Worm (Caenorhabditis elegans) whole organism, young adult: ENCODE results near the gene coa-3.

Experiments used
- B0019.2 ChIP-seq: fragments of 200-800 bp; sonication (Bioruptor generic); conservative IDR thresholded peaks from 2 replicates; pipeline ENCODE4 v1.3.6; 2022; ENCODE audit warnings: missing genetic modification reagents, missing genetic modification characterization, missing compliant biosample characterization
- B0261.1 ChIP-seq: sonication (generic microtip); optimal IDR thresholded peaks from 2 replicates; lab custom pipeline; 2016; ENCODE audit warnings: mild to moderate bottlenecking, missing genetic modification characterization, moderate library complexity, missing compliant biosample characterization
- C06A6.2 ChIP-seq: fragments of 200-800 bp; sonication (Bioruptor generic); conservative IDR thresholded peaks from 2 replicates; pipeline ENCODE4 v1.3.6; 2022; ENCODE audit warnings: missing genetic modification characterization, missing compliant biosample characterization
- C17E4.6 ChIP-seq: fragments of 200-800 bp; sonication (Bioruptor generic); IDR thresholded peaks from 2 replicates; pipeline ENCODE4 v1.3.6; 2022; ENCODE audit warnings: missing genetic modification reagents, missing genetic modification characterization, missing compliant biosample characterization
- F23B12.7 ChIP-seq: sonication (generic microtip); optimal IDR thresholded peaks from 2 replicates; lab custom pipeline; 2017; ENCODE audit warnings: missing genetic modification characterization, mild to moderate bottlenecking, missing compliant biosample characterization, antibody characterized with exemption, moderate library complexity; ENCODE audit not compliant: insufficient read depth
- F33H1.4 ChIP-seq: fragments of 200-800 bp; sonication (Bioruptor generic); IDR thresholded peaks from 2 replicates; pipeline ENCODE4 v1.3.6; 2022; ENCODE audit warnings: missing genetic modification reagents, missing genetic modification characterization, missing compliant biosample characterization
- Y53F4B.3 ChIP-seq: fragments of 200-800 bp; sonication (Bioruptor generic); IDR thresholded peaks from 2 replicates; pipeline ENCODE4 v1.3.6; 2022; ENCODE audit warnings: missing genetic modification reagents, missing genetic modification characterization, missing compliant biosample characterization
- akir-1 ChIP-seq: fragments of 200-800 bp; sonication (Bioruptor generic); optimal IDR thresholded peaks from 2 replicates; lab custom pipeline; 2018; ENCODE audit warnings: mild to moderate bottlenecking, missing genetic modification characterization, moderate library complexity, missing compliant biosample characterization
- atf-7 ChIP-seq: sonication (generic microtip); optimal IDR thresholded peaks from 2 replicates; lab custom pipeline; 2017; ENCODE audit warnings: mild to moderate bottlenecking, missing genetic modification characterization, missing compliant biosample characterization
- athp-1 ChIP-seq: sonication (generic microtip); optimal IDR thresholded peaks from 2 replicates; lab custom pipeline; 2017; ENCODE audit warnings: mild to moderate bottlenecking, missing genetic modification characterization, missing compliant biosample characterization
- attf-3 ChIP-seq: fragments of 200-800 bp; sonication (Bioruptor generic); conservative IDR thresholded peaks from 2 replicates; pipeline ENCODE4 v1.3.6; 2022; ENCODE audit warnings: missing genetic modification reagents, missing genetic modification characterization, missing compliant biosample characterization
- attf-5 ChIP-seq: fragments of 200-800 bp; sonication (Bioruptor generic); optimal IDR thresholded peaks from 2 replicates; lab custom pipeline; 2018; ENCODE audit warnings: mild to moderate bottlenecking, missing genetic modification characterization, missing compliant biosample characterization
- attf-6 ChIP-seq: fragments of 200-800 bp; sonication (Bioruptor generic); IDR thresholded peaks from 2 replicates; pipeline ENCODE4 v1.3.6; 2022; ENCODE audit warnings: missing genetic modification reagents, missing genetic modification characterization, missing compliant biosample characterization
- bed-1 ChIP-seq: fragments of 200-800 bp; sonication (Bioruptor generic); IDR thresholded peaks from 2 replicates; pipeline ENCODE4 v1.3.6; 2022; ENCODE audit warnings: missing genetic modification reagents, missing genetic modification characterization, missing compliant biosample characterization
- ceh-100 ChIP-seq: fragments of 200-800 bp; sonication (Bioruptor generic); IDR thresholded peaks from 2 replicates; pipeline ENCODE4 v1.3.6; 2022; ENCODE audit warnings: missing genetic modification reagents, missing genetic modification characterization, missing compliant biosample characterization
- ceh-40 ChIP-seq: fragments of 200-800 bp; sonication (Bioruptor generic); IDR thresholded peaks from 2 replicates; pipeline ENCODE4 v1.3.6; 2022; ENCODE audit warnings: missing genetic modification characterization, missing compliant biosample characterization
- ceh-58 ChIP-seq: fragments of 200-800 bp; sonication (Bioruptor generic); IDR thresholded peaks from 2 replicates; pipeline ENCODE4 v1.3.6; 2022; ENCODE audit warnings: missing genetic modification characterization, missing compliant biosample characterization
- ceh-79 ChIP-seq: sonication (generic microtip); optimal IDR thresholded peaks from 2 replicates; lab custom pipeline; 2017; ENCODE audit warnings: mild to moderate bottlenecking, missing genetic modification characterization, missing compliant biosample characterization
- ceh-91 ChIP-seq: fragments of 200-800 bp; sonication (Bioruptor generic); IDR thresholded peaks from 2 replicates; pipeline ENCODE4 v1.3.6; 2022; ENCODE audit warnings: missing genetic modification reagents, missing genetic modification characterization, missing compliant biosample characterization
- chd-7 ChIP-seq: sonication (generic microtip); optimal IDR thresholded peaks from 2 replicates; lab custom pipeline; 2016; ENCODE audit warnings: mild to moderate bottlenecking, missing genetic modification characterization, moderate library complexity, missing compliant biosample characterization
- die-1 ChIP-seq: sonication (generic microtip); optimal IDR thresholded peaks from 2 replicates; lab custom pipeline; 2016; ENCODE audit warnings: missing genotype, mild to moderate bottlenecking, missing genetic modification characterization, missing compliant biosample characterization
- dox-1 ChIP-seq: fragments of 200-800 bp; sonication (Bioruptor generic); IDR thresholded peaks from 2 replicates; pipeline ENCODE4 v1.3.6; 2022; ENCODE audit warnings: missing genetic modification reagents, missing genetic modification characterization, missing compliant biosample characterization
- dpff-1 ChIP-seq: sonication (generic microtip); optimal IDR thresholded peaks from 2 replicates; lab custom pipeline; 2017; ENCODE audit warnings: mild to moderate bottlenecking, missing genetic modification characterization, missing compliant biosample characterization
- dpl-1 ChIP-seq: fragments of 150-350 bp; optimal IDR thresholded peaks from 2 replicates; lab custom pipeline; 2014; ENCODE audit warnings: missing biosample characterization, missing genetic modification reagents, missing genetic modification characterization
- efl-1 ChIP-seq: fragments of 150-350 bp; optimal IDR thresholded peaks from 2 replicates; lab custom pipeline; 2014; ENCODE audit warnings: missing biosample characterization, missing genetic modification reagents, missing genetic modification characterization
- ekl-4 ChIP-seq: fragments of 200-800 bp; sonication (Bioruptor generic); IDR thresholded peaks from 2 replicates; pipeline ENCODE4 v1.3.6; 2022; ENCODE audit warnings: missing genetic modification reagents, missing genetic modification characterization, missing compliant biosample characterization
- fkh-3 ChIP-seq: sonication (generic microtip); optimal IDR thresholded peaks from 2 replicates; lab custom pipeline; 2016; ENCODE audit warnings: mild to moderate bottlenecking, missing genetic modification characterization, missing compliant biosample characterization
- hlh-12 ChIP-seq: sonication (generic microtip); optimal IDR thresholded peaks from 2 replicates; lab custom pipeline; 2016; ENCODE audit warnings: missing genetic modification characterization, missing compliant biosample characterization
- hlh-26 ChIP-seq: fragments of 200-800 bp; sonication (Bioruptor generic); conservative IDR thresholded peaks from 2 replicates; pipeline ENCODE4 v1.3.6; 2022; ENCODE audit warnings: missing genetic modification reagents, missing genetic modification characterization, missing compliant biosample characterization
- hmg-1.2 ChIP-seq: fragments of 200-800 bp; sonication (Bioruptor generic); IDR thresholded peaks from 2 replicates; pipeline ENCODE4 v1.3.6; 2022; ENCODE audit warnings: missing genetic modification reagents, missing genetic modification characterization, missing compliant biosample characterization
- hrde-1 ChIP-seq: sonication (generic microtip); optimal IDR thresholded peaks from 2 replicates; lab custom pipeline; 2016; ENCODE audit warnings: missing genetic modification characterization, mild to moderate bottlenecking, missing compliant biosample characterization, moderate library complexity, missing genotype, missing genetic modification reagents, borderline replicate concordance
- let-607 ChIP-seq, 2 experiments: fragments of 200-800 bp in 1 of 2; sonication (Bioruptor generic) in 1 of 2; sonication (generic microtip) in 1 of 2; optimal IDR thresholded peaks; 2 replicates each; lab custom pipeline; 2016 to 2018; ENCODE audit warnings: mild to moderate bottlenecking in 2 of 2, missing compliant biosample characterization in 2 of 2, missing genetic modification characterization in 2 of 2, moderate library complexity in 2 of 2, missing genotype in 1 of 2
- lin-26 ChIP-seq: fragments of 200-800 bp; sonication (Bioruptor generic); IDR thresholded peaks from 2 replicates; pipeline ENCODE4 v1.3.6; 2022; ENCODE audit warnings: missing genetic modification reagents, missing genetic modification characterization, missing compliant biosample characterization
- lin-35 ChIP-seq, 3 experiments: fragments of 150-350 bp in 2 of 3; sonication (generic microtip) in 1 of 3; optimal IDR thresholded peaks; 2 replicates each; lab custom pipeline; 2014 to 2018; ENCODE audit warnings: missing biosample characterization in 3 of 3, missing genetic modification characterization in 3 of 3, missing genetic modification reagents in 3 of 3
- lin-40 ChIP-seq: sonication (generic microtip); optimal IDR thresholded peaks from 2 replicates; lab custom pipeline; 2016; ENCODE audit warnings: missing genetic modification characterization, mild to moderate bottlenecking, missing compliant biosample characterization, missing genotype, missing genetic modification reagents
- madf-10 ChIP-seq: sonication (generic microtip); optimal IDR thresholded peaks from 2 replicates; lab custom pipeline; 2016; ENCODE audit warnings: mild to moderate bottlenecking, missing genetic modification characterization, missing compliant biosample characterization
- madf-8 ChIP-seq: fragments of 200-800 bp; sonication (Bioruptor generic); conservative IDR thresholded peaks from 2 replicates; pipeline ENCODE4 v1.3.6; 2022; ENCODE audit warnings: missing genetic modification reagents, missing genetic modification characterization, missing compliant biosample characterization
- mcd-1 ChIP-seq: fragments of 200-800 bp; sonication (Bioruptor generic); IDR thresholded peaks from 2 replicates; pipeline ENCODE4 v1.3.6; 2022; ENCODE audit warnings: missing genetic modification reagents, missing genetic modification characterization, missing compliant biosample characterization
- mes-4 ChIP-seq: sonication (generic microtip); optimal IDR thresholded peaks from 2 replicates; lab custom pipeline; 2016; ENCODE audit warnings: missing genotype, missing genetic modification characterization, missing compliant biosample characterization
- nhr-120 ChIP-seq: fragments of 200-800 bp; sonication (Bioruptor generic); IDR thresholded peaks from 2 replicates; pipeline ENCODE4 v1.3.6; 2022; ENCODE audit warnings: missing genetic modification characterization, missing compliant biosample characterization
- nhr-27 ChIP-seq: fragments of 200-800 bp; sonication (Bioruptor generic); optimal IDR thresholded peaks from 2 replicates; lab custom pipeline; 2018; ENCODE audit warnings: mild to moderate bottlenecking, missing genetic modification characterization, moderate library complexity, missing compliant biosample characterization
- nhr-80 ChIP-seq: sonication (generic microtip); optimal IDR thresholded peaks from 2 replicates; lab custom pipeline; 2016; ENCODE audit warnings: missing genetic modification characterization, missing compliant biosample characterization
- pbrm-1 ChIP-seq: fragments of 200-800 bp; sonication (Bioruptor generic); IDR thresholded peaks from 2 replicates; pipeline ENCODE4 v1.3.6; 2022; ENCODE audit warnings: missing genetic modification reagents, missing genetic modification characterization, missing compliant biosample characterization
- rcor-1 ChIP-seq: fragments of 200-800 bp; sonication (Bioruptor generic); IDR thresholded peaks from 2 replicates; pipeline ENCODE4 v1.3.6; 2022; ENCODE audit warnings: missing genetic modification reagents, missing genetic modification characterization, missing compliant biosample characterization
- unc-130 ChIP-seq: sonication (generic microtip); optimal IDR thresholded peaks from 2 replicates; lab custom pipeline; 2016; ENCODE audit warnings: missing genetic modification reagents, missing genetic modification characterization, missing compliant biosample characterization
- ztf-22 ChIP-seq: fragments of 200-800 bp; sonication (Bioruptor generic); optimal IDR thresholded peaks from 2 replicates; lab custom pipeline; 2018; ENCODE audit warnings: mild to moderate bottlenecking, missing genetic modification characterization, moderate library complexity, missing compliant biosample characterization
- ztf-25 ChIP-seq: fragments of 200-800 bp; sonication (Bioruptor generic); IDR thresholded peaks from 2 replicates; pipeline ENCODE4 v1.3.6; 2022; ENCODE audit warnings: missing genetic modification reagents, missing genetic modification characterization, missing compliant biosample characterization
- ztf-26 ChIP-seq: sonication (generic microtip); optimal IDR thresholded peaks from 2 replicates; lab custom pipeline; 2017; ENCODE audit warnings: missing genetic modification characterization, missing compliant biosample characterization
- ztf-28 ChIP-seq: fragments of 200-800 bp; sonication (Bioruptor generic); IDR thresholded peaks from 2 replicates; pipeline ENCODE4 v1.3.6; 2022; ENCODE audit warnings: missing genetic modification reagents, missing genetic modification characterization, missing compliant biosample characterization
- ztf-3 ChIP-seq: fragments of 200-800 bp; sonication (Bioruptor generic); optimal IDR thresholded peaks from 2 replicates; lab custom pipeline; 2018; ENCODE audit warnings: mild to moderate bottlenecking, missing genetic modification characterization, missing compliant biosample characterization

Gene coa-3

ce11 chrII:4604680-4605079, 2.2 kb upstream of the coa-3 start:
- TF ChIP-seq hlh-26 (GFP tag; lab: Robert Waterston, UW) (no peak), atf-7 (no peak), ztf-3 (GFP tag; lab: Kevin White, UChicago) (no peak), mes-4 (tag; lab: Kevin White, UChicago) (no peak), ceh-58 (GFP tag; lab: Robert Waterston, UW) (no peak), dpff-1 (tag; lab: Kevin White, UChicago) (no peak), ceh-91 (peak; percentile 83), ztf-26 (no peak), mcd-1 (GFP tag; lab: Robert Waterston, UW) (no peak; the same call in 1 of the 2 replicates), ztf-25 (GFP tag; lab: Robert Waterston, UW) (no peak), die-1 (tag; lab: Kevin White, UChicago) (no peak), chd-7 (tag; lab: Kevin White, UChicago) (no peak), nhr-80 (tag; lab: Kevin White, UChicago) (no peak), ekl-4 (GFP tag; lab: Robert Waterston, UW) (no peak), Y53F4B.3 (GFP tag; lab: Robert Waterston, UW) (no peak), F23B12.7 (tag; lab: Kevin White, UChicago) (no peak), lin-40 (tag; lab: Kevin White, UChicago) (no peak), attf-3 (no peak), lin-35 (GFP tag; optimal IDR thresholded peaks at IDR 0.05; lab: Kevin White, UChicago) (no peak), ceh-79 (tag; lab: Kevin White, UChicago) (no peak), madf-10 (tag; lab: Kevin White, UChicago) (no peak), ceh-40 (GFP tag; lab: Robert Waterston, UW) (no peak), ztf-28 (GFP tag; lab: Robert Waterston, UW) (no peak), madf-8 (GFP tag; lab: Robert Waterston, UW) (peak; percentile 98), dox-1 (peak; percentile 42; the same call in 1 of the 2 replicates), dpl-1 (GFP tag; lab: Kevin White, UChicago) (peak; percentile 42), C17E4.6 (no peak), efl-1 (GFP tag; lab: Kevin White, UChicago) (peak; percentile 42), nhr-27 (tag; lab: Kevin White, UChicago) (no peak), attf-6 (GFP tag; lab: Robert Waterston, UW) (no peak), unc-130 (GFP tag; lab: Kevin White, UChicago) (no peak), attf-5 (no peak), lin-26 (GFP tag; lab: Robert Waterston, UW) (no peak), fkh-3 (no peak), athp-1 (tag; lab: Kevin White, UChicago) (peak; percentile 74), hrde-1 (tag; lab: Kevin White, UChicago) (no peak), nhr-120 (no peak), akir-1 (GFP tag; lab: Kevin White, UChicago) (no peak), pbrm-1 (GFP tag; lab: Robert Waterston, UW) (peak; percentile 58; the same call in 1 of the 2 replicates), rcor-1 (GFP tag; lab: Robert Waterston, UW) (peak; percentile 35; the same call in 1 of the 2 replicates), B0261.1 (tag; lab: Kevin White, UChicago) (no peak), ceh-100 (GFP tag; lab: Robert Waterston, UW) (no peak), F33H1.4 (peak; percentile 73), ztf-22 (GFP tag; lab: Kevin White, UChicago) (no peak), bed-1 (GFP tag; lab: Robert Waterston, UW) (no peak), hmg-1.2 (GFP tag; lab: Robert Waterston, UW) (peak; percentile 21; the same call in 1 of the 2 replicates), B0019.2 (peak; percentile 67), let-607 (tag; optimal IDR thresholded peaks at IDR 0.05; lab: Kevin White, UChicago) (no peak), hlh-12 (tag; lab: Kevin White, UChicago) (no peak), C06A6.2 (GFP tag; lab: Robert Waterston, UW) (no peak)
